Fruit fly (Drosophila melanogaster): ENCODE measurements around the gene Dhfr.

- no peak for TF ChIP-seq usp (GFP tag; optimal IDR thresholded peaks at IDR 0.05)
- TF ChIP-seq pan (optimal IDR thresholded peaks at IDR 0.05): no peak
- TF ChIP-seq psq (optimal IDR thresholded peaks at IDR 0.05): no peak
- TF ChIP-seq Dll (optimal IDR thresholded peaks at IDR 0.05): no peak
Observed at dm6 chr3R:16507706-16508105, 26.7 kb downstream of the Dhfr start.

All from whole organism.